Worm (Caenorhabditis elegans) whole organism, L4/young adult: ENCODE measurements around the gene T28D9.16.

ENCODE experiments used
- W03F9.2 ChIP-seq: fragments of 150-350 bp; optimal IDR thresholded peaks from 2 replicates; lab custom pipeline; 2014; ENCODE audit warnings: missing biosample characterization, missing genetic modification characterization
- dao-5 ChIP-seq: sonication (generic microtip); optimal IDR thresholded peaks from 2 replicates; lab custom pipeline; 2016; ENCODE audit warnings: missing genotype, missing genetic modification characterization, moderate library complexity, missing compliant biosample characterization
- him-1 ChIP-seq: sonication (generic microtip); optimal IDR thresholded peaks from 2 replicates; lab custom pipeline; 2016; ENCODE audit warnings: missing genotype, missing genetic modification reagents, missing genetic modification characterization, missing compliant biosample characterization

The T28D9.16 gene

ce11 chrII:6482762-6483161 lies 7.3 kb downstream of the T28D9.16 start:
- no peak for TF ChIP-seq dao-5 (tag; lab: Kevin White, UChicago)
- TF ChIP-seq him-1 (tag; lab: Kevin White, UChicago), result no peak

- no peak for TF ChIP-seq dao-5 (tag; lab: Kevin White, UChicago)
- TF ChIP-seq him-1 (tag; lab: Kevin White, UChicago), result no peak
- no peak for TF ChIP-seq W03F9.2
Measured at ce11 chrII:6484876-6485526, 9.5 kb downstream of the T28D9.16 start, which contains the start of the genes lido-16 and plpp-1.2. lido-16 (minus strand) TSS chrII:6484976. plpp-1.2 (plus strand) TSS chrII:6485476.

- no peak for TF ChIP-seq him-1 (tag; lab: Kevin White, UChicago)
- no peak for TF ChIP-seq dao-5 (tag; lab: Kevin White, UChicago)
- no peak for TF ChIP-seq W03F9.2
Measured at ce11 chrII:6486344-6486743, 10.9 kb downstream of the T28D9.16 start.

- peak; percentile 7 for TF ChIP-seq him-1 (tag; lab: Kevin White, UChicago)
- TF ChIP-seq dao-5 (tag; lab: Kevin White, UChicago), result no peak
- TF ChIP-seq W03F9.2, result peak; percentile 70
Measured at ce11 chrII:6489711-6490184, 14.3 kb downstream of the T28D9.16 start, which contains the start of the genes snr-3 and rsp-5. snr-3 (minus strand) TSS chrII:6489761. rsp-5 (plus strand) TSS chrII:6490165.

ce11 chrII:6491187-6491586 lies 15.7 kb downstream of the T28D9.16 start:
- TF ChIP-seq W03F9.2 (no peak), dao-5 (tag; lab: Kevin White, UChicago) (no peak), him-1 (tag; lab: Kevin White, UChicago) (no peak)

- TF ChIP-seq dao-5 (tag; lab: Kevin White, UChicago), result no peak
- TF ChIP-seq him-1 (tag; lab: Kevin White, UChicago), result peak; percentile 63
Measured at ce11 chrII:6491817-6492452, 16.4 kb downstream of the T28D9.16 start, which contains the start of the genes T28D9.11 and T28D9.1. T28D9.11 (minus strand) TSS chrII:6491993. T28D9.1 (plus strand) TSS chrII:6492402.

ce11 chrII:6493139-6493538 lies 17.7 kb downstream of the T28D9.16 start:
- TF ChIP-seq W03F9.2 (no peak), dao-5 (tag; lab: Kevin White, UChicago) (no peak), him-1 (tag; lab: Kevin White, UChicago) (no peak)

- TF ChIP-seq dao-5 (tag; lab: Kevin White, UChicago), result no peak
- TF ChIP-seq him-1 (tag; lab: Kevin White, UChicago), result no peak
- no peak for TF ChIP-seq W03F9.2
Measured at ce11 chrII:6493709-6494326, 18.3 kb downstream of the T28D9.16 start.

- TF ChIP-seq dao-5 (tag; lab: Kevin White, UChicago) (no peak), him-1 (tag; lab: Kevin White, UChicago) (no peak), W03F9.2 (no peak)
Measured at ce11 chrII:6496496-6496895, 21.0 kb downstream of the T28D9.16 start.

- no peak for TF ChIP-seq him-1 (tag; lab: Kevin White, UChicago)
- no peak for TF ChIP-seq W03F9.2
- no peak for TF ChIP-seq dao-5 (tag; lab: Kevin White, UChicago)
Measured at ce11 chrII:6497137-6497536, 21.6 kb downstream of the T28D9.16 start.

- TF ChIP-seq dao-5 (tag; lab: Kevin White, UChicago) (no peak), him-1 (tag; lab: Kevin White, UChicago) (no peak), W03F9.2 (no peak)
Measured at ce11 chrII:6498609-6499008, 23.1 kb downstream of the T28D9.16 start.

- TF ChIP-seq W03F9.2, result no peak
- TF ChIP-seq dao-5 (tag; lab: Kevin White, UChicago), result no peak
- no peak for TF ChIP-seq him-1 (tag; lab: Kevin White, UChicago)
Measured at ce11 chrII:6499067-6499466, 23.6 kb downstream of the T28D9.16 start, which contains the start of gene twk-49. twk-49 (minus strand) TSS chrII:6499167.

- TF ChIP-seq him-1 (tag; lab: Kevin White, UChicago), result no peak
- no peak for TF ChIP-seq dao-5 (tag; lab: Kevin White, UChicago)
- no peak for TF ChIP-seq W03F9.2
Measured at ce11 chrII:6500161-6500560, 24.7 kb downstream of the T28D9.16 start, which contains the start of gene R05G9.5. R05G9.5 (minus strand) TSS chrII:6500261.

- TF ChIP-seq W03F9.2 (no peak), dao-5 (tag; lab: Kevin White, UChicago) (no peak), him-1 (tag; lab: Kevin White, UChicago) (no peak)
Measured at ce11 chrII:6501420-6501819, 25.9 kb downstream of the T28D9.16 start, which contains the start of gene R05G9.3. R05G9.3 (minus strand) TSS chrII:6501520.
